Worm (Caenorhabditis elegans) whole organism, L2 larva: ENCODE results near the gene tag-342.
A peak's percentile ranks its signal among the peaks of the same experiment; 100 is the strongest.

Experiments
- C34F6.9 ChIP-seq: fragments of 150-350 bp; optimal IDR thresholded peaks from 2 replicates; lab custom pipeline; 2014; ENCODE audit warnings: missing biosample characterization, missing genetic modification characterization
- F13H6.1 ChIP-seq: sonication (generic microtip); optimal IDR thresholded peaks from 2 replicates; lab custom pipeline; 2016; ENCODE audit warnings: missing genetic modification characterization, missing compliant biosample characterization
- R02D3.7 ChIP-seq: fragments of 150-350 bp; optimal IDR thresholded peaks from 2 replicates; lab custom pipeline; 2014; ENCODE audit warnings: missing biosample characterization, missing genetic modification characterization
- Y55F3AM.14 ChIP-seq: fragments of 200-800 bp; sonication (Bioruptor generic); optimal IDR thresholded peaks from 2 replicates; lab custom pipeline; 2018; ENCODE audit warnings: mild to moderate bottlenecking, missing genetic modification characterization, missing compliant biosample characterization
- ZK546.5 ChIP-seq: sonication (generic microtip); optimal IDR thresholded peaks from 2 replicates; lab custom pipeline; 2017; ENCODE audit warnings: missing biosample characterization, missing genetic modification characterization
- blmp-1 ChIP-seq: sonication (generic microtip); optimal IDR thresholded peaks from 2 replicates; lab custom pipeline; 2017; ENCODE audit warnings: missing genetic modification characterization, mild to moderate bottlenecking, missing compliant biosample characterization, antibody characterized with exemption, moderate library complexity; ENCODE audit not compliant: insufficient read depth
- crh-2 ChIP-seq: sonication (generic microtip); optimal IDR thresholded peaks from 2 replicates; lab custom pipeline; 2017; ENCODE audit warnings: missing biosample characterization, missing genetic modification characterization
- elt-1 ChIP-seq: fragments of 150-350 bp; optimal IDR thresholded peaks from 2 replicates; lab custom pipeline; 2014; ENCODE audit warnings: missing biosample characterization, missing genetic modification characterization
- elt-3 ChIP-seq: sonication (generic microtip); optimal IDR thresholded peaks from 2 replicates; lab custom pipeline; 2017; ENCODE audit warnings: missing biosample characterization, missing genetic modification characterization
- gmeb-1 ChIP-seq: fragments of 150-350 bp; optimal IDR thresholded peaks from 2 replicates; lab custom pipeline; 2014; ENCODE audit warnings: missing biosample characterization, missing genetic modification characterization
- lin-11 ChIP-seq: fragments of 150-350 bp; sonication (generic microtip); optimal IDR thresholded peaks from 2 replicates; lab custom pipeline; 2014; ENCODE audit warnings: missing biosample characterization, missing genetic modification characterization, inconsistent platforms, mixed read lengths
- lin-13 ChIP-seq: fragments of 150-350 bp; optimal IDR thresholded peaks from 2 replicates; lab custom pipeline; 2014; ENCODE audit warnings: missing biosample characterization, missing genetic modification reagents, missing genetic modification characterization
- lin-39 ChIP-seq: fragments of 150-350 bp; optimal IDR thresholded peaks from 2 replicates; lab custom pipeline; 2014; ENCODE audit warnings: missing biosample characterization, missing genetic modification reagents, missing genetic modification characterization
- lsy-2 ChIP-seq, 2 experiments: fragments of 150-350 bp in 1 of 2; sonication (generic microtip) in 1 of 2; optimal IDR thresholded peaks; 2 replicates each; lab custom pipeline; 2014 to 2017; ENCODE audit warnings: missing biosample characterization in 2 of 2, missing genetic modification characterization in 2 of 2
- mab-5 ChIP-seq: fragments of 150-350 bp; optimal IDR thresholded peaks from 2 replicates; lab custom pipeline; 2014; ENCODE audit warnings: missing biosample characterization, missing genetic modification characterization
- mdl-1 ChIP-seq, 2 experiments: fragments of 150-350 bp in 1 of 2; sonication (generic microtip) in 1 of 2; optimal IDR thresholded peaks; 2 replicates each; lab custom pipeline; 2017; ENCODE audit warnings: missing biosample characterization in 2 of 2, missing genetic modification characterization in 2 of 2
- nhr-10 ChIP-seq: sonication (generic microtip); optimal IDR thresholded peaks from 2 replicates; lab custom pipeline; 2017; ENCODE audit warnings: missing biosample characterization, missing genetic modification characterization
- nhr-12 ChIP-seq: fragments of 150-350 bp; optimal IDR thresholded peaks from 2 replicates; lab custom pipeline; 2014; ENCODE audit warnings: missing biosample characterization, missing genetic modification characterization
- nhr-129 ChIP-seq: fragments of 150-350 bp; optimal IDR thresholded peaks from 2 replicates; lab custom pipeline; 2014; ENCODE audit warnings: missing biosample characterization, missing genetic modification characterization
- nhr-21 ChIP-seq: fragments of 150-350 bp; optimal IDR thresholded peaks from 2 replicates; lab custom pipeline; 2014; ENCODE audit warnings: missing biosample characterization, missing genetic modification characterization
- nhr-23 ChIP-seq: fragments of 150-350 bp; optimal IDR thresholded peaks from 2 replicates; lab custom pipeline; 2014; ENCODE audit warnings: missing biosample characterization, missing genetic modification reagents, missing genetic modification characterization
- nhr-237 ChIP-seq: fragments of 150-350 bp; optimal IDR thresholded peaks from 2 replicates; lab custom pipeline; 2014; ENCODE audit warnings: missing biosample characterization, missing genetic modification characterization
- nhr-25 ChIP-seq: fragments of 150-350 bp; sonication (generic microtip); optimal IDR thresholded peaks from 3 replicates; lab custom pipeline; 2014; ENCODE audit warnings: missing biosample characterization, missing genetic modification characterization
- nhr-77 ChIP-seq: fragments of 150-350 bp; optimal IDR thresholded peaks from 2 replicates; lab custom pipeline; 2014; ENCODE audit warnings: missing biosample characterization, missing genetic modification characterization
- skn-1 ChIP-seq: sonication (generic microtip); optimal IDR thresholded peaks from 2 replicates; lab custom pipeline; 2017; ENCODE audit warnings: missing biosample characterization, missing genetic modification characterization
- sma-3 ChIP-seq: sonication (generic microtip); optimal IDR thresholded peaks from 2 replicates; lab custom pipeline; 2016; ENCODE audit warnings: missing genetic modification reagents, missing genetic modification characterization, missing compliant biosample characterization
- sma-9 ChIP-seq, 2 experiments: fragments of 150-350 bp in 1 of 2; sonication (generic microtip) in 1 of 2; optimal IDR thresholded peaks; 2 replicates each; lab custom pipeline; 2014 to 2016; ENCODE audit warnings: missing genetic modification characterization in 2 of 2, mild to moderate bottlenecking in 1 of 2, missing biosample characterization in 1 of 2, missing compliant biosample characterization in 1 of 2, missing genetic modification reagents in 1 of 2, moderate library complexity in 1 of 2
- snpc-4 ChIP-seq: fragments of 150-350 bp; optimal IDR thresholded peaks from 2 replicates; lab custom pipeline; 2014; ENCODE audit warnings: missing biosample characterization, missing genetic modification characterization
- unc-55 ChIP-seq: fragments of 150-350 bp; sonication (generic microtip); optimal IDR thresholded peaks from 3 replicates; lab custom pipeline; 2014; ENCODE audit warnings: missing biosample characterization, missing genetic modification reagents, missing genetic modification characterization
- unc-62 ChIP-seq: fragments of 150-350 bp; optimal IDR thresholded peaks from 2 replicates; lab custom pipeline; 2014; ENCODE audit warnings: missing biosample characterization, missing genetic modification reagents, missing genetic modification characterization
- zag-1 ChIP-seq: fragments of 150-350 bp; optimal IDR thresholded peaks from 2 replicates; lab custom pipeline; 2014; ENCODE audit warnings: missing biosample characterization, missing genetic modification characterization
- ztf-4 ChIP-seq: fragments of 150-350 bp; optimal IDR thresholded peaks from 2 replicates; lab custom pipeline; 2014; ENCODE audit warnings: missing biosample characterization, missing genetic modification characterization

tag-342 gene

DNA sequence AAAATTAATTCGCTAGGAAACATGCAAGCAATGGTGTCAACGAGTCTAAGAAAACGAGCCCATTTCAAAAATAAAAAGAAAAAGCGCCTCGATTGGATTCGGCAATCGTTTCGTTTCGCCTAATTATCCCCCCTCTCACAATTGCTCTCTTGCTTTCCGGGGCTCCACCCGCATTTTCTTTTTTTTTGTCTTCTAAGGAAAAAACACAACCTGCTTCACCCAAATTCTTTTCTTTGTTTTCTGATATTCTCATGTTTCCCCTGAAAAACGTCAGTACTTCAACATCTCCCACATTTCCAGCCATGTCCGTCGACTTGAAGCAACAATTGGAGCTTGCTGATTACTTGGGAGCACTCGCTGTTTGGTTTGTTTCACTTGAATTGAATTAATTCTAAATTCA, 20.5 kb downstream of the tag-342 start, which contains the start of gene nlp-36:
TSS of gene nlp-36 (plus strand) at position 301 of the 400 bp plus-strand sequence.
- TF ChIP-seq snpc-4 (no peak), lsy-2 (tag; optimal IDR thresholded peaks at IDR 0.05; lab: Kevin White, UChicago) (peak in 1 of 2 experiments; percentile 2), mab-5 (tag; lab: Kevin White, UChicago) (no peak), unc-55 (no peak), skn-1 (tag; lab: Kevin White, UChicago) (no peak)

DNA sequence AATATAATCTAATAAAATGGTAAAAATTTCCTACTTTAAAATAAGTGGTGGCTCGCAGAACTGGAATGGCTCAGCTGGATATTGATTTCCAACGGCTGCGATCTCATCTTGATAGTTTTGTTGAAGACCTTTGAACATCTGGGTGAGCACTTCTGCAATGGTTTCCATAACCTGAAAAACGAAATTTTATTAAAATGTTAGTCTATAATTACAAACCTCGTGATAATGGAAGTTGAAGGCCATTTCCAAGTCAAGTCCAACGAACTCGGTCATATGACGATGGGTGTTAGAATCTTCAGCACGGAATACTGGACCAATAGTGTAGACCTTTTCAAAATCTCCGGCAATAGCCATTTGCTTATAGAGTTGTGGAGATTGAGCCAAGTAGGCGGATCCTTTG, 21.8 kb downstream of the tag-342 start:
- TF ChIP-seq nhr-23 (tag; lab: Kevin White, UChicago) = no peak
- no peak for TF ChIP-seq crh-2 (tag; lab: Kevin White, UChicago)
- TF ChIP-seq nhr-21 = no peak
- no peak for TF ChIP-seq zag-1 (tag; lab: Kevin White, UChicago)
- no peak for TF ChIP-seq gmeb-1
- TF ChIP-seq elt-1 (tag; lab: Kevin White, UChicago) = no peak
- TF ChIP-seq lin-39 = no peak
- no peak for TF ChIP-seq F13H6.1 (tag; lab: Kevin White, UChicago)
- TF ChIP-seq nhr-77 (tag; lab: Kevin White, UChicago) = no peak
- no peak for TF ChIP-seq nhr-129 (tag; lab: Kevin White, UChicago)
- no peak for TF ChIP-seq nhr-25 (tag; lab: Kevin White, UChicago)
- TF ChIP-seq ZK546.5 (tag; lab: Kevin White, UChicago) = no peak
- no peak for TF ChIP-seq nhr-10
- no peak for TF ChIP-seq skn-1 (tag; lab: Kevin White, UChicago)
- no peak for TF ChIP-seq elt-3 (tag; lab: Kevin White, UChicago)
- no peak for TF ChIP-seq ztf-4 (tag; lab: Kevin White, UChicago)

DNA sequence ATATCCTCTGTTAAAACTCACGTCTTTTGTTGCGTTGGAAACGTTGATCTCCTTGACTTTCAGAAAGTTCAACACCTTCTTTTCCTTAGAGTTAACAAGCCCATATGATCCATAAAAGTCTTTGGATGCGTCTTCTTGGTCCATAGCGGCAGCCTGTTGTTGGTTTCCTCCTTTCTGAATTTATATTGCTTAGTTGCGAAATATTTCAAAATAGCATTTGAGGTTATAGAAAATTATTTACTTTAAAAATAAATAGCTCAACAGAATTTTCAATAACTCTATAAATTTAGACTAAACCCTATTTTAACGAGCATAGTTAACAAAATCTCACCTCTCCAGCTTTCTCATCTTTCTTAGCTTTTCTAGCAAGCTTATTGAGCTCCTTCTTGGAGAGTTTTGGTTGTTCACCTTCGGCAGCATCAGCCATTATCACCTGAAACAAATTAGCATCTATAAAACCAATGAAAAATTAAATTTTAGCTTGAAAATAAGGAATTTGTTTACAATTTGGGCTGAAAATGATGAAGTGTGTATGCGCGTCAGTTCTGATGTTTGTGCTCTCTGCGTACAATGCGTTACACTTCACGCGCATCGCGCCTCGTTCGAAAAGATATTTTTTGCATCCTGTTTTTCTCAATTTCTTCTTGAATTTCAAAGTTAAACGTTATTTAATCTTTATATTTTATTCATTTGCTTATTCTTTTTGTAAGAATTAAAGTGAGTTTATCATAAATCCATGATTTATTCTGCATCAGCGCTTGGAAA, 23.0 kb downstream of the tag-342 start, which contains the start of the genes dars-1 and ctr-9:
TSS of gene dars-1 (minus strand) at position 433 of the 765 bp plus-strand sequence.
TSS of gene ctr-9 (plus strand) at position 614 of the 765 bp plus-strand sequence.
- TF ChIP-seq nhr-129 (tag; lab: Kevin White, UChicago) = peak; percentile 66
- TF ChIP-seq sma-3 (GFP tag; lab: Kevin White, UChicago) = no peak
- no peak for TF ChIP-seq mdl-1 (tag; optimal IDR thresholded peaks at IDR 0.05; lab: Kevin White, UChicago)
- no peak for TF ChIP-seq Y55F3AM.14 (GFP tag; lab: Kevin White, UChicago)
- peak in 1 of 2 experiments; percentile 51 for TF ChIP-seq lsy-2 (tag; optimal IDR thresholded peaks at IDR 0.05; lab: Kevin White, UChicago)
- TF ChIP-seq unc-55 = peak; percentile 18
- no peak for TF ChIP-seq nhr-237 (tag; lab: Kevin White, UChicago)
- TF ChIP-seq F13H6.1 (tag; lab: Kevin White, UChicago) = no peak
- TF ChIP-seq C34F6.9 = peak; percentile 5

DNA sequence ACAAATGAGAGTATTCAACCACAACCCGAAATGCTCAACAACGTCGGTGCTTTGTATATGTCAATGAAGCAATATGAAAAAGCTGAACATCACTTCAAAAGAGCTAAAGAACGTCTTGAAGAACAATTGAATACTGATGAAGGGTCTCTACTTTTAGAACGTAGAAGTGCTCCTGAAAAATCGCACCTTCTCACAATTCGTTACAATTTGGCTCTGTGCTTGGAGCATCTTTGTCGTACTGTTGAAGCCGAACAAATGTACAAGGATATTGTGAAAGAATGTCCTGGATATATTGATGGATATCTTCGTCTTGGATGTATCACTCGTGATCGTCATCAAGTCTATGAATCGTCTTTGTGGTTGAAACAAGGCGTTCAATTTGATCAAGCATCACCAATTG, 26.3 kb downstream of the tag-342 start:
- TF ChIP-seq skn-1 (tag; lab: Kevin White, UChicago) = no peak
- no peak for TF ChIP-seq mab-5 (tag; lab: Kevin White, UChicago)
- TF ChIP-seq F13H6.1 (tag; lab: Kevin White, UChicago) = no peak
- no peak for TF ChIP-seq gmeb-1
- no peak for TF ChIP-seq unc-62 (GFP tag; lab: Kevin White, UChicago)
- no peak for TF ChIP-seq lin-11
- no peak for TF ChIP-seq blmp-1 (tag; lab: Kevin White, UChicago)
- no peak for TF ChIP-seq lin-13 (GFP tag; lab: Kevin White, UChicago)
- TF ChIP-seq R02D3.7 (tag; lab: Kevin White, UChicago) = no peak
- TF ChIP-seq nhr-25 (tag; lab: Kevin White, UChicago) = no peak
- no peak for TF ChIP-seq sma-9 (GFP tag; optimal IDR thresholded peaks at IDR 0.05; lab: Kevin White, UChicago)
- no peak for TF ChIP-seq sma-9 (tag; optimal IDR thresholded peaks at IDR 0.05; lab: Kevin White, UChicago)
- no peak for TF ChIP-seq nhr-21
- no peak for TF ChIP-seq sma-3 (GFP tag; lab: Kevin White, UChicago)
- TF ChIP-seq nhr-12 (tag; lab: Kevin White, UChicago) = no peak
- TF ChIP-seq zag-1 (tag; lab: Kevin White, UChicago) = no peak
- TF ChIP-seq ZK546.5 (tag; lab: Kevin White, UChicago) = no peak
